Worm (Caenorhabditis elegans): ENCODE measurements around the gene acr-3.

The acr-3 gene

ce11 chrX:6737329-6738008 is 28.1 kb downstream of the acr-3 start:
- TF ChIP-seq tbp1 (GFP tag; optimal IDR thresholded peaks at IDR 0.05) (peak; percentile 57), ets-4 (GFP tag; optimal IDR thresholded peaks at IDR 0.05) (no peak), rec-8 (tag; optimal IDR thresholded peaks at IDR 0.05) (no peak), Y95B8A.8 (GFP tag; IDR thresholded peaks at IDR 0.05) (0 out of 2 replicates have a peak, but pooled peaks have one; percentile 36), ceh-91 (GFP tag; IDR thresholded peaks at IDR 0.05) (no peak), mel-28 (tag; optimal IDR thresholded peaks at IDR 0.05; ENCODE audit: borderline replicate concordance) (no peak), Y79H2A.3 (GFP tag; conservative IDR thresholded peaks at IDR 0.05) (0 out of 2 replicates have a peak, but pooled peaks have one; percentile 38), nhr-80 (tag; optimal IDR thresholded peaks at IDR 0.05) (peak; percentile 77), zfh-2 (GFP tag; conservative IDR thresholded peaks at IDR 0.05) (peak; percentile 76; the same call in 1 of the 2 replicates), him-1 (tag; optimal IDR thresholded peaks at IDR 0.05) (no peak), rcor-1 (GFP tag; IDR thresholded peaks at IDR 0.05) (0 out of 2 replicates have a peak, but pooled peaks have one; percentile 21), C06A6.2 (GFP tag; conservative IDR thresholded peaks at IDR 0.05) (peak; percentile 87), nfya-1 (tag; optimal IDR thresholded peaks at IDR 0.05; ENCODE audit: borderline replicate concordance, insufficient read depth) (no peak), hmg-1.2 (GFP tag; IDR thresholded peaks at IDR 0.05) (peak; percentile 57), lag-1 (GFP tag; IDR thresholded peaks at IDR 0.05) (peak; percentile 17; the same call in 1 of the 2 replicates), ceh-27 (GFP tag; optimal IDR thresholded peaks at IDR 0.05) (peak; percentile 67), lin-54 (GFP tag; optimal IDR thresholded peaks at IDR 0.05) (peak; percentile 25), ceh-58 (GFP tag; IDR thresholded peaks at IDR 0.05) (no peak), nhr-90 (tag; optimal IDR thresholded peaks at IDR 0.05) (peak; percentile 33), F37B4.10 (GFP tag; IDR thresholded peaks at IDR 0.05) (no peak), lin-35 (GFP tag; optimal IDR thresholded peaks at IDR 0.05) (peak in 1 of 3 experiments; percentile 63), let-607 (tag; optimal IDR thresholded peaks at IDR 0.05) (peak; percentile 4 to 76), lin-26 (GFP tag; IDR thresholded peaks at IDR 0.05) (no peak), lin-40 (tag; optimal IDR thresholded peaks at IDR 0.05) (peak; percentile 92), F22D6.2 (tag; optimal IDR thresholded peaks at IDR 0.05) (peak; percentile 89), madf-10 (tag; optimal IDR thresholded peaks at IDR 0.05) (peak; percentile 79), xnd-1 (tag; optimal IDR thresholded peaks at IDR 0.05) (no peak), F10E7.11 (tag; optimal IDR thresholded peaks at IDR 0.05) (peak; percentile 42), ceh-79 (tag; optimal IDR thresholded peaks at IDR 0.05) (no peak), hsf-1 (GFP tag; IDR thresholded peaks at IDR 0.05) (0 out of 2 replicates have a peak, but pooled peaks have one; percentile 45), hrde-1 (tag; optimal IDR thresholded peaks at IDR 0.05; ENCODE audit: borderline replicate concordance) (no peak), aptf-2 (GFP tag; conservative IDR thresholded peaks at IDR 0.05) (no peak), ztf-18 (tag; optimal IDR thresholded peaks at IDR 0.05) (no peak), gei-17 (GFP tag; optimal IDR thresholded peaks at IDR 0.05) (peak; percentile 68), F39B2.1 (GFP tag; IDR thresholded peaks at IDR 0.05) (no peak), die-1 (tag; optimal IDR thresholded peaks at IDR 0.05) (peak; percentile 78), ztf-3 (GFP tag; optimal IDR thresholded peaks at IDR 0.05) (peak; percentile 20), somi-1 (GFP tag; optimal IDR thresholded peaks at IDR 0.05) (peak; percentile 98), K12H6.12 (tag; optimal IDR thresholded peaks at IDR 0.05) (peak; percentile 63), C17E4.6 (GFP tag; IDR thresholded peaks at IDR 0.05) (0 out of 2 replicates have a peak, but pooled peaks have one; percentile 23), ztf-6 (GFP tag; IDR thresholded peaks at IDR 0.05) (no peak), chd-7 (tag; optimal IDR thresholded peaks at IDR 0.05) (peak; percentile 92), ztf-28 (GFP tag; IDR thresholded peaks at IDR 0.05) (no peak), attf-6 (GFP tag; IDR thresholded peaks at IDR 0.05) (no peak), madf-8 (GFP tag; conservative IDR thresholded peaks at IDR 0.05) (no peak), B0019.2 (GFP tag; conservative IDR thresholded peaks at IDR 0.05) (no peak)

Data from whole organism, young adult.